Worm (Caenorhabditis elegans) whole organism, L1 larva: Measurements from ENCODE around the gene C10E2.1.
A peak's percentile ranks its signal among the peaks of the same experiment; 100 is the strongest.

Experiments
- C34B4.2 ChIP-seq: sonication (generic microtip); optimal IDR thresholded peaks from 2 replicates; lab custom pipeline; 2017; ENCODE audit warnings: mild to moderate bottlenecking, missing genetic modification characterization, missing compliant biosample characterization
- F16B12.6 ChIP-seq: fragments of 150-350 bp; optimal IDR thresholded peaks from 2 replicates; lab custom pipeline; 2014; ENCODE audit warnings: missing biosample characterization, missing genetic modification characterization
- Y116A8C.19 ChIP-seq: sonication (generic microtip); optimal IDR thresholded peaks from 2 replicates; lab custom pipeline; 2016; ENCODE audit warnings: missing compliant biosample characterization, missing genetic modification characterization, borderline replicate concordance
- aha-1 ChIP-seq: fragments of 150-350 bp; optimal IDR thresholded peaks from 2 replicates; lab custom pipeline; 2014; ENCODE audit warnings: missing biosample characterization, missing genetic modification characterization
- ama-1 ChIP-seq: fragments of 150-350 bp; optimal IDR thresholded peaks from 2 replicates; lab custom pipeline; 2014
- blmp-1 ChIP-seq: fragments of 150-350 bp; optimal IDR thresholded peaks from 2 replicates; lab custom pipeline; 2014; ENCODE audit warnings: missing biosample characterization, missing genetic modification characterization
- ceh-8 ChIP-seq: fragments of 200-800 bp; sonication (Bioruptor generic); optimal IDR thresholded peaks from 2 replicates; lab custom pipeline; 2018; ENCODE audit warnings: mild to moderate bottlenecking, missing genetic modification characterization, moderate library complexity, missing compliant biosample characterization
- ceh-82 ChIP-seq, 3 experiments: fragments of 150-350 bp in 1 of 3; sonication (generic microtip) in 2 of 3; optimal IDR thresholded peaks; 2 replicates each; lab custom pipeline; 2014 to 2017; ENCODE audit warnings: missing biosample characterization in 3 of 3, missing genetic modification characterization in 3 of 3
- ceh-88 ChIP-seq: fragments of 200-800 bp; sonication (Bioruptor generic); IDR thresholded peaks from 2 replicates; pipeline ENCODE4 v1.3.6; 2022; ENCODE audit warnings: missing genetic modification characterization, missing compliant biosample characterization
- dsc-1 ChIP-seq: sonication (generic microtip); optimal IDR thresholded peaks from 2 replicates; lab custom pipeline; 2016; ENCODE audit warnings: mild to moderate bottlenecking, missing genetic modification characterization, missing compliant biosample characterization
- efl-1 ChIP-seq, 4 experiments: fragments of 150-350 bp; optimal IDR thresholded peaks in 3 of 4; peaks in 1 of 4; 1 replicate in 1 of 4; 2 replicates in 3 of 4; lab custom pipeline; 2014; ENCODE audit warnings: missing biosample characterization in 2 of 4, missing genetic modification characterization in 2 of 4, missing genetic modification reagents in 2 of 4
- elt-3 ChIP-seq, 6 experiments: fragments of 150-350 bp in 1 of 6; sonication (generic microtip); optimal IDR thresholded peaks; 2 replicates each; lab custom pipeline; 2017 to 2018; ENCODE audit warnings: missing biosample characterization in 6 of 6, missing genetic modification characterization in 6 of 6, inconsistent platforms in 1 of 6
- fkh-8 ChIP-seq: sonication (generic microtip); optimal IDR thresholded peaks from 2 replicates; lab custom pipeline; 2016; ENCODE audit warnings: mild to moderate bottlenecking, missing genetic modification characterization, missing compliant biosample characterization
- grh-1 ChIP-seq: fragments of 200-800 bp; sonication (Bioruptor generic); IDR thresholded peaks from 2 replicates; pipeline ENCODE4 v1.3.6; 2022; ENCODE audit warnings: missing genetic modification reagents, missing genetic modification characterization, missing compliant biosample characterization
- hpl-2 ChIP-seq: fragments of 150-350 bp; optimal IDR thresholded peaks from 2 replicates; lab custom pipeline; 2014; ENCODE audit warnings: missing biosample characterization, missing genetic modification reagents, missing genetic modification characterization
- lin-13 ChIP-seq: fragments of 150-350 bp; optimal IDR thresholded peaks from 2 replicates; lab custom pipeline; 2014; ENCODE audit warnings: missing biosample characterization, missing genetic modification reagents, missing genetic modification characterization
- lin-14 ChIP-seq: fragments of 200-800 bp; sonication (Bioruptor generic); optimal IDR thresholded peaks from 2 replicates; lab custom pipeline; 2018; ENCODE audit warnings: mild to moderate bottlenecking, missing genetic modification characterization, moderate library complexity, missing compliant biosample characterization
- mdl-1 ChIP-seq, 2 experiments: fragments of 150-350 bp; optimal IDR thresholded peaks; 2 replicates each; lab custom pipeline; 2014 to 2017; ENCODE audit warnings: missing biosample characterization in 2 of 2, missing genetic modification characterization in 2 of 2, inconsistent platforms in 1 of 2
- mef-2 ChIP-seq: fragments of 150-350 bp; optimal IDR thresholded peaks from 2 replicates; lab custom pipeline; 2014; ENCODE audit warnings: missing biosample characterization, missing genetic modification characterization
- nhr-28 ChIP-seq: fragments of 150-350 bp; optimal IDR thresholded peaks from 2 replicates; lab custom pipeline; 2014; ENCODE audit warnings: missing biosample characterization, missing genetic modification characterization
- nhr-71 ChIP-seq: sonication (generic microtip); optimal IDR thresholded peaks from 2 replicates; lab custom pipeline; 2016; ENCODE audit warnings: mild to moderate bottlenecking, missing genetic modification characterization, moderate library complexity, missing compliant biosample characterization
- nhr-84 ChIP-seq: sonication (generic microtip); optimal IDR thresholded peaks from 2 replicates; lab custom pipeline; 2017; ENCODE audit warnings: missing biosample characterization, missing genetic modification characterization
- nhr-85 ChIP-seq: sonication (generic microtip); peaks from one replicate; lab custom pipeline; 2016; ENCODE audit warnings: missing genetic modification characterization, inconsistent platforms, missing compliant biosample characterization
- rnt-1 ChIP-seq: sonication (generic microtip); optimal IDR thresholded peaks from 2 replicates; lab custom pipeline; 2016; ENCODE audit warnings: mild to moderate bottlenecking, missing genetic modification characterization, moderate library complexity, missing compliant biosample characterization
- skn-1 ChIP-seq: fragments of 150-350 bp; optimal IDR thresholded peaks from 2 replicates; lab custom pipeline; 2014; ENCODE audit warnings: missing biosample characterization, missing genetic modification characterization
- sptf-1 ChIP-seq: fragments of 150-350 bp; optimal IDR thresholded peaks from 2 replicates; lab custom pipeline; 2014; ENCODE audit warnings: missing biosample characterization, missing genetic modification characterization
- sup-37 ChIP-seq: fragments of 200-800 bp; sonication (Bioruptor generic); optimal IDR thresholded peaks from 2 replicates; lab custom pipeline; 2018; ENCODE audit warnings: mild to moderate bottlenecking, missing genetic modification characterization, missing compliant biosample characterization
- unc-62 ChIP-seq: fragments of 150-350 bp; optimal IDR thresholded peaks from 2 replicates; lab custom pipeline; 2014; ENCODE audit warnings: missing biosample characterization, missing genetic modification reagents, missing genetic modification characterization
- vab-15 ChIP-seq: sonication (generic microtip); optimal IDR thresholded peaks from 2 replicates; lab custom pipeline; 2017; ENCODE audit warnings: missing genotype, mild to moderate bottlenecking, missing genetic modification characterization, missing compliant biosample characterization
- zip-4 ChIP-seq: fragments of 200-800 bp; sonication (Bioruptor generic); optimal IDR thresholded peaks from 2 replicates; lab custom pipeline; 2018; ENCODE audit warnings: mild to moderate bottlenecking, missing genetic modification characterization, moderate library complexity, missing compliant biosample characterization
- ztf-11 ChIP-seq, 2 experiments: sonication (generic microtip); optimal IDR thresholded peaks; 2 replicates each; lab custom pipeline; 2016 to 2017; ENCODE audit warnings: missing genetic modification characterization in 2 of 2, missing biosample characterization in 1 of 2, missing compliant biosample characterization in 1 of 2

Gene C10E2.1

DNA sequence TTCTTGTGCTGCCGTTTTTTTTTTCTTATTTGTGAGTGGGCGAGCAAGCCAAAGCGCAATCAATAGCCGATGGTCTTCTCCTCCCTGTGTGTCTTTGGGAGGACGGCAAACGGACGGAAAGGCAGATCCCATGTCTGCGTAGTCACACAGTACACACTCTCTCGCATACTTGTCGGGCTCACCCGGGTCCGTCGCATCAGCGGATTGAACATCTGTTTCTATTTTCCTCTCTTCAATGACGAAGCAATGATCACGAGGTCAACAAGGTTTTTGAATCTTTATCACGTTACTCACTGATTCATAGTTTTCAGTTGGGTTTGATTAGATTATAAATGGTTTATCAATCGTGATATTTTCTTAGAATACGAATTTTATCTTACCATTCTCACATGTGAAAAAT lies 52.9 kb downstream of the C10E2.1 start (continued):
- no peak for TF ChIP-seq efl-1 (optimal IDR thresholded peaks at IDR 0.05; lab: Kevin White, UChicago)
- TF ChIP-seq efl-1 (GFP tag; optimal IDR thresholded peaks at IDR 0.05 in 1 of 2; lab: Kevin White, UChicago) = no peak
- TF ChIP-seq nhr-84 = no peak
- no peak for TF ChIP-seq Y116A8C.19 (tag; lab: Kevin White, UChicago)
- TF ChIP-seq aha-1 (tag; lab: Kevin White, UChicago) = no peak
- TF ChIP-seq mef-2 (tag; lab: Kevin White, UChicago) = no peak
- TF ChIP-seq hpl-2 = no peak
- no peak for TF ChIP-seq skn-1
- peak; percentile 82 for TF ChIP-seq nhr-71 (tag; lab: Kevin White, UChicago)
- TF ChIP-seq sptf-1 (tag; lab: Kevin White, UChicago) = no peak
- no peak for TF ChIP-seq sup-37 (GFP tag; lab: Kevin White, UChicago)
- no peak for TF ChIP-seq fkh-8 (tag; lab: Kevin White, UChicago)
- no peak for TF ChIP-seq ztf-11 (tag; optimal IDR thresholded peaks at IDR 0.05; lab: Kevin White, UChicago)
- TF ChIP-seq nhr-85 (tag; lab: Kevin White, UChicago) = no peak
- no peak for TF ChIP-seq unc-62
- no peak for TF ChIP-seq lin-13 (GFP tag; lab: Kevin White, UChicago)
- peak in 1 of 2 experiments; percentile 31 for TF ChIP-seq mdl-1 (tag; optimal IDR thresholded peaks at IDR 0.05; lab: Kevin White, UChicago)
- TF ChIP-seq ama-1 (lab: Kevin White, UChicago) = no peak
- no peak for TF ChIP-seq zip-4 (GFP tag; lab: Kevin White, UChicago)
- TF ChIP-seq ceh-82 (tag; optimal IDR thresholded peaks at IDR 0.05; lab: Kevin White, UChicago) = no peak
- no peak for TF ChIP-seq nhr-28
- peak; percentile 81 for TF ChIP-seq lin-14
- peak; percentile 95 for TF ChIP-seq dsc-1 (tag; lab: Kevin White, UChicago)
- TF ChIP-seq elt-3 (tag; optimal IDR thresholded peaks at IDR 0.05; lab: Kevin White, UChicago) = peak in 1 of 6 experiments; percentile 3
- TF ChIP-seq F16B12.6 = no peak
- no peak for TF ChIP-seq ceh-8 (GFP tag; lab: Kevin White, UChicago)
- TF ChIP-seq C34B4.2 (tag; lab: Kevin White, UChicago) = no peak
- TF ChIP-seq grh-1 (GFP tag; lab: Robert Waterston, UW) = no peak
- TF ChIP-seq ceh-88 (GFP tag; lab: Robert Waterston, UW) = no peak
- TF ChIP-seq rnt-1 (tag; lab: Kevin White, UChicago) = peak; percentile 78
- TF ChIP-seq blmp-1 (tag; lab: Kevin White, UChicago) = no peak
- TF ChIP-seq vab-15 (tag; lab: Kevin White, UChicago) = no peak
